Worm (Caenorhabditis elegans): ENCODE results near the gene K07C11.7.

- TF ChIP-seq him-1 (tag; optimal IDR thresholded peaks at IDR 0.05) (no peak), dao-5 (tag; optimal IDR thresholded peaks at IDR 0.05) (no peak), W03F9.2 (tag; optimal IDR thresholded peaks at IDR 0.05) (no peak)
These were observed 6.8 kb downstream of the K07C11.7 start, which contains the start of gene timp-1 for ce11 chrV:8206931-8207330.
